Fruit fly (Drosophila melanogaster): ENCODE data around the gene Kah.

dm6 chr3L:593102-593501 is 4.0 kb upstream of the Kah start, which contains the start of gene MED14:
- TF ChIP-seq ttk (optimal IDR thresholded peaks at IDR 0.05) (no peak), insv (optimal IDR thresholded peaks at IDR 0.05) (no peak), h (optimal IDR thresholded peaks at IDR 0.05) (no peak)

Data from Kc167 (cell line).